Worm (Caenorhabditis elegans) whole organism, L4 larva: ENCODE data around the gene Y73B3A.20.
"Not testable (repeated sequence)": the region's sequence is repeated elsewhere in the genome, so short reads cannot be mapped to it uniquely, and the experiment has no call there.

Experiments
- F49E8.2 ChIP-seq: sonication (generic microtip); optimal IDR thresholded peaks from 2 replicates; lab custom pipeline; 2016; ENCODE audit warnings: missing compliant biosample characterization, mild to moderate bottlenecking, missing genetic modification characterization, borderline replicate concordance
- dve-1 ChIP-seq: sonication (generic microtip); optimal IDR thresholded peaks from 2 replicates; lab custom pipeline; 2017; ENCODE audit warnings: antibody characterized with exemption, mild to moderate bottlenecking, missing genetic modification characterization, missing compliant biosample characterization; ENCODE audit not compliant: insufficient read depth
- hlh-30 ChIP-seq: sonication (generic microtip); optimal IDR thresholded peaks from 2 replicates; lab custom pipeline; 2017; ENCODE audit warnings: antibody characterized with exemption, mild to moderate bottlenecking, missing genetic modification characterization, missing compliant biosample characterization; ENCODE audit not compliant: insufficient read depth
- jun-1 ChIP-seq: fragments of 150-350 bp; optimal IDR thresholded peaks from 2 replicates; lab custom pipeline; 2014; ENCODE audit warnings: missing biosample characterization, missing genetic modification reagents, missing genetic modification characterization
- lin-39 ChIP-seq: fragments of 150-350 bp; optimal IDR thresholded peaks from 2 replicates; lab custom pipeline; 2014; ENCODE audit warnings: missing biosample characterization, missing genetic modification reagents, missing genetic modification characterization
- nhr-28 ChIP-seq: fragments of 150-350 bp; optimal IDR thresholded peaks from 2 replicates; lab custom pipeline; 2014; ENCODE audit warnings: missing biosample characterization, missing genetic modification characterization
- sdz-12 ChIP-seq: fragments of 200-800 bp; sonication (Bioruptor generic); optimal IDR thresholded peaks from 2 replicates; lab custom pipeline; 2018; ENCODE audit warnings: mild to moderate bottlenecking, missing genetic modification characterization, missing compliant biosample characterization
- skn-1 ChIP-seq: fragments of 150-350 bp; optimal IDR thresholded peaks from 2 replicates; lab custom pipeline; 2014; ENCODE audit warnings: missing biosample characterization, missing genetic modification characterization
- zag-1 ChIP-seq: fragments of 150-350 bp; optimal IDR thresholded peaks from 2 replicates; lab custom pipeline; 2014; ENCODE audit warnings: missing biosample characterization, missing genetic modification characterization

- not testable (repeated sequence) for TF ChIP-seq sdz-12; F49E8.2; jun-1 (tag; lab: Kevin White, UChicago); zag-1; hlh-30 (tag; lab: Kevin White, UChicago); skn-1 (tag; lab: Kevin White, UChicago); dve-1 (tag; lab: Kevin White, UChicago); lin-39 (tag; lab: Kevin White, UChicago); nhr-28 (tag; lab: Kevin White, UChicago)
Measured at ce11 chrX:47484-47883, at the start of gene Y73B3A.20.
